Worm (Caenorhabditis elegans) whole organism, L4 larva: ENCODE measurements around the gene F38A5.6.

ENCODE experiments used
- F49E8.2 ChIP-seq: sonication (generic microtip); optimal IDR thresholded peaks from 2 replicates; lab custom pipeline; 2016; ENCODE audit warnings: missing compliant biosample characterization, mild to moderate bottlenecking, missing genetic modification characterization, borderline replicate concordance
- R02D3.7 ChIP-seq: fragments of 150-350 bp; sonication (generic microtip); optimal IDR thresholded peaks from 3 replicates; lab custom pipeline; 2014; ENCODE audit warnings: missing biosample characterization, missing genetic modification characterization
- T26A8.4 ChIP-seq: fragments of 200-800 bp; sonication (Bioruptor generic); IDR thresholded peaks from 2 replicates; pipeline ENCODE4 v1.3.6; 2022; ENCODE audit warnings: missing genetic modification characterization, missing compliant biosample characterization
- Y75B8A.6 ChIP-seq: fragments of 200-800 bp; sonication (Bioruptor generic); IDR thresholded peaks from 2 replicates; pipeline ENCODE4 v1.3.6; 2022; ENCODE audit warnings: missing genetic modification reagents, missing genetic modification characterization, missing compliant biosample characterization
- ZK337.2 ChIP-seq: fragments of 200-800 bp; sonication (Bioruptor generic); IDR thresholded peaks from 2 replicates; pipeline ENCODE4 v1.3.6; 2022; ENCODE audit warnings: missing genetic modification reagents, missing genetic modification characterization, missing compliant biosample characterization
- ZK546.5 ChIP-seq, 2 experiments: sonication (generic microtip); optimal IDR thresholded peaks; 2 replicates each; lab custom pipeline; 2017; ENCODE audit warnings: missing biosample characterization in 2 of 2, missing genetic modification characterization in 2 of 2
- aha-1 ChIP-seq: fragments of 150-350 bp; peaks from one replicate; lab custom pipeline; 2014; ENCODE audit warnings: missing biosample characterization, missing genetic modification characterization
- aly-2 ChIP-seq: sonication (generic microtip); optimal IDR thresholded peaks from 2 replicates; lab custom pipeline; 2018; ENCODE audit warnings: missing biosample characterization, missing genetic modification characterization
- arid-1 ChIP-seq: fragments of 200-800 bp; sonication (Bioruptor generic); conservative IDR thresholded peaks from 2 replicates; pipeline ENCODE4 v1.3.6; 2022; ENCODE audit warnings: missing genetic modification reagents, missing genetic modification characterization, missing compliant biosample characterization
- ceh-32 ChIP-seq: sonication (generic microtip); optimal IDR thresholded peaks from 2 replicates; lab custom pipeline; 2016; ENCODE audit warnings: mild to moderate bottlenecking, missing genetic modification characterization, missing compliant biosample characterization; ENCODE audit not compliant: poor library complexity
- ces-1 ChIP-seq: fragments of 150-350 bp; sonication (generic microtip); optimal IDR thresholded peaks from 4 replicates; lab custom pipeline; 2014; ENCODE audit warnings: missing biosample characterization, missing genetic modification reagents, missing genetic modification characterization
- ctbp-1 ChIP-seq: fragments of 200-800 bp; sonication (Bioruptor generic); IDR thresholded peaks from 2 replicates; pipeline ENCODE4 v1.3.6; 2022; ENCODE audit warnings: missing genetic modification reagents, missing genetic modification characterization, missing compliant biosample characterization
- daf-16 ChIP-seq, 3 experiments: sonication (generic microtip); optimal IDR thresholded peaks; 2 replicates each; lab custom pipeline; 2016 to 2017; ENCODE audit warnings: missing genetic modification characterization in 3 of 3, missing genetic modification reagents in 3 of 3, mild to moderate bottlenecking in 2 of 3, missing compliant biosample characterization in 2 of 3, missing biosample characterization in 1 of 3, moderate library complexity in 1 of 3
- daf-19 ChIP-seq: fragments of 200-800 bp; sonication (Bioruptor generic); conservative IDR thresholded peaks from 2 replicates; pipeline ENCODE4 v1.3.6; 2022; ENCODE audit warnings: missing genetic modification characterization, missing compliant biosample characterization
- dmd-6 ChIP-seq: fragments of 200-800 bp; sonication (Bioruptor generic); IDR thresholded peaks from 2 replicates; pipeline ENCODE4 v1.3.6; 2022; ENCODE audit warnings: missing genetic modification reagents, missing genetic modification characterization, missing compliant biosample characterization
- dpl-1 ChIP-seq: fragments of 150-350 bp; optimal IDR thresholded peaks from 2 replicates; lab custom pipeline; 2014; ENCODE audit warnings: missing biosample characterization, missing genetic modification reagents, missing genetic modification characterization
- duxl-1 ChIP-seq: sonication (generic microtip); optimal IDR thresholded peaks from 2 replicates; lab custom pipeline; 2016; ENCODE audit warnings: mild to moderate bottlenecking, missing genetic modification characterization, moderate library complexity, missing compliant biosample characterization; ENCODE audit not compliant: poor library complexity
- dve-1 ChIP-seq: sonication (generic microtip); optimal IDR thresholded peaks from 2 replicates; lab custom pipeline; 2017; ENCODE audit warnings: antibody characterized with exemption, mild to moderate bottlenecking, missing genetic modification characterization, missing compliant biosample characterization; ENCODE audit not compliant: insufficient read depth
- egl-27 ChIP-seq: sonication (generic microtip); optimal IDR thresholded peaks from 3 replicates; lab custom pipeline; 2017; ENCODE audit warnings: missing biosample characterization, missing genetic modification reagents, missing genetic modification characterization
- hlh-30 ChIP-seq: sonication (generic microtip); optimal IDR thresholded peaks from 2 replicates; lab custom pipeline; 2017; ENCODE audit warnings: antibody characterized with exemption, mild to moderate bottlenecking, missing genetic modification characterization, missing compliant biosample characterization; ENCODE audit not compliant: insufficient read depth
- jun-1 ChIP-seq: fragments of 150-350 bp; optimal IDR thresholded peaks from 2 replicates; lab custom pipeline; 2014; ENCODE audit warnings: missing biosample characterization, missing genetic modification reagents, missing genetic modification characterization
- lim-7 ChIP-seq: fragments of 200-800 bp; sonication (Bioruptor generic); IDR thresholded peaks from 2 replicates; pipeline ENCODE4 v1.3.6; 2022; ENCODE audit warnings: missing genetic modification characterization, missing compliant biosample characterization
- lin-15B ChIP-seq: fragments of 150-350 bp; sonication (generic microtip); optimal IDR thresholded peaks from 3 replicates; lab custom pipeline; 2014; ENCODE audit warnings: missing biosample characterization, missing genetic modification characterization
- lin-29 ChIP-seq: fragments of 200-800 bp; sonication (Bioruptor generic); IDR thresholded peaks from 2 replicates; pipeline ENCODE4 v1.3.6; 2022; ENCODE audit warnings: missing genetic modification reagents, missing genetic modification characterization, missing compliant biosample characterization
- lin-39 ChIP-seq: fragments of 150-350 bp; optimal IDR thresholded peaks from 2 replicates; lab custom pipeline; 2014; ENCODE audit warnings: missing biosample characterization, missing genetic modification reagents, missing genetic modification characterization
- lir-3 ChIP-seq: sonication (generic microtip); optimal IDR thresholded peaks from 2 replicates; lab custom pipeline; 2016; ENCODE audit warnings: mild to moderate bottlenecking, missing genetic modification characterization, missing compliant biosample characterization
- lsy-2 ChIP-seq, 2 experiments: fragments of 150-350 bp in 1 of 2; sonication (generic microtip) in 1 of 2; optimal IDR thresholded peaks; 2 replicates each; lab custom pipeline; 2014 to 2017; ENCODE audit warnings: missing biosample characterization in 2 of 2, missing genetic modification characterization in 2 of 2
- madf-5 ChIP-seq, 2 experiments: fragments of 200-800 bp; sonication (Bioruptor generic); IDR thresholded peaks; 2 replicates each; pipeline ENCODE4 v1.3.6; 2022; ENCODE audit warnings: missing compliant biosample characterization in 2 of 2, missing genetic modification characterization in 2 of 2
- madf-9 ChIP-seq: fragments of 200-800 bp; sonication (Bioruptor generic); conservative IDR thresholded peaks from 2 replicates; pipeline ENCODE4 v1.3.6; 2022; ENCODE audit warnings: missing genetic modification reagents, missing genetic modification characterization, missing compliant biosample characterization
- mdl-1 ChIP-seq, 2 experiments: fragments of 150-350 bp in 1 of 2; sonication (generic microtip) in 1 of 2; optimal IDR thresholded peaks; 2 replicates each; lab custom pipeline; 2014 to 2017; ENCODE audit warnings: missing biosample characterization in 2 of 2, missing genetic modification characterization in 2 of 2
- mep-1 ChIP-seq: fragments of 150-350 bp; sonication (generic microtip); optimal IDR thresholded peaks from 3 replicates; lab custom pipeline; 2014; ENCODE audit warnings: missing biosample characterization, missing genetic modification characterization
- mxl-3 ChIP-seq: fragments of 200-800 bp; sonication (Bioruptor generic); optimal IDR thresholded peaks from 2 replicates; lab custom pipeline; 2018; ENCODE audit warnings: mild to moderate bottlenecking, missing genetic modification characterization, missing compliant biosample characterization
- nhr-28 ChIP-seq: fragments of 150-350 bp; optimal IDR thresholded peaks from 2 replicates; lab custom pipeline; 2014; ENCODE audit warnings: missing biosample characterization, missing genetic modification characterization
- nhr-42 ChIP-seq: fragments of 200-800 bp; sonication (Bioruptor generic); IDR thresholded peaks from 2 replicates; pipeline ENCODE4 v1.3.6; 2022; ENCODE audit warnings: missing genetic modification characterization, missing compliant biosample characterization
- nhr-76 ChIP-seq: fragments of 150-350 bp; optimal IDR thresholded peaks from 2 replicates; lab custom pipeline; 2014; ENCODE audit warnings: missing biosample characterization, missing genetic modification characterization
- php-3 ChIP-seq: fragments of 200-800 bp; sonication (Bioruptor generic); IDR thresholded peaks from 2 replicates; pipeline ENCODE4 v1.3.6; 2022; ENCODE audit warnings: missing genetic modification reagents, missing genetic modification characterization, missing compliant biosample characterization
- pqm-1 ChIP-seq: sonication (generic microtip); optimal IDR thresholded peaks from 2 replicates; lab custom pipeline; 2017; ENCODE audit warnings: missing biosample characterization, missing genetic modification characterization
- set-16 ChIP-seq: fragments of 200-800 bp; sonication (Bioruptor generic); IDR thresholded peaks from 2 replicates; pipeline ENCODE4 v1.3.6; 2022; ENCODE audit warnings: missing genetic modification reagents, missing genetic modification characterization, missing compliant biosample characterization
- skn-1 ChIP-seq: fragments of 150-350 bp; optimal IDR thresholded peaks from 2 replicates; lab custom pipeline; 2014; ENCODE audit warnings: missing biosample characterization, missing genetic modification characterization
- spr-1 ChIP-seq: sonication (generic microtip); optimal IDR thresholded peaks from 2 replicates; lab custom pipeline; 2016; ENCODE audit warnings: mild to moderate bottlenecking, missing genetic modification characterization, missing compliant biosample characterization
- spr-3 ChIP-seq: fragments of 200-800 bp; sonication (Bioruptor generic); optimal IDR thresholded peaks from 2 replicates; lab custom pipeline; 2018; ENCODE audit warnings: mild to moderate bottlenecking, missing genetic modification characterization, missing compliant biosample characterization
- unc-130 ChIP-seq: sonication (generic microtip); optimal IDR thresholded peaks from 2 replicates; lab custom pipeline; 2016; ENCODE audit warnings: missing genetic modification reagents, missing genetic modification characterization, missing compliant biosample characterization
- unc-39 ChIP-seq: sonication (generic microtip); optimal IDR thresholded peaks from 2 replicates; lab custom pipeline; 2017; ENCODE audit warnings: missing biosample characterization, missing genetic modification characterization
- unc-62 ChIP-seq, 3 experiments: fragments of 150-350 bp in 1 of 3; sonication (generic microtip); optimal IDR thresholded peaks in 2 of 3; peaks in 1 of 3; 1 replicate in 1 of 3; 2 replicates in 2 of 3; lab custom pipeline; 2014 to 2017; ENCODE audit warnings: missing biosample characterization in 3 of 3, missing genetic modification characterization in 3 of 3, missing genetic modification reagents in 3 of 3, missing genotype in 1 of 3
- vab-7 ChIP-seq: fragments of 200-800 bp; sonication (Bioruptor generic); IDR thresholded peaks from 2 replicates; pipeline ENCODE4 v1.3.6; 2022; ENCODE audit warnings: missing genetic modification reagents, missing genetic modification characterization, missing compliant biosample characterization
- ztf-7 ChIP-seq: fragments of 150-350 bp; optimal IDR thresholded peaks from 2 replicates; lab custom pipeline; 2014; ENCODE audit warnings: missing biosample characterization, missing genetic modification characterization

Gene F38A5.6

DNA sequence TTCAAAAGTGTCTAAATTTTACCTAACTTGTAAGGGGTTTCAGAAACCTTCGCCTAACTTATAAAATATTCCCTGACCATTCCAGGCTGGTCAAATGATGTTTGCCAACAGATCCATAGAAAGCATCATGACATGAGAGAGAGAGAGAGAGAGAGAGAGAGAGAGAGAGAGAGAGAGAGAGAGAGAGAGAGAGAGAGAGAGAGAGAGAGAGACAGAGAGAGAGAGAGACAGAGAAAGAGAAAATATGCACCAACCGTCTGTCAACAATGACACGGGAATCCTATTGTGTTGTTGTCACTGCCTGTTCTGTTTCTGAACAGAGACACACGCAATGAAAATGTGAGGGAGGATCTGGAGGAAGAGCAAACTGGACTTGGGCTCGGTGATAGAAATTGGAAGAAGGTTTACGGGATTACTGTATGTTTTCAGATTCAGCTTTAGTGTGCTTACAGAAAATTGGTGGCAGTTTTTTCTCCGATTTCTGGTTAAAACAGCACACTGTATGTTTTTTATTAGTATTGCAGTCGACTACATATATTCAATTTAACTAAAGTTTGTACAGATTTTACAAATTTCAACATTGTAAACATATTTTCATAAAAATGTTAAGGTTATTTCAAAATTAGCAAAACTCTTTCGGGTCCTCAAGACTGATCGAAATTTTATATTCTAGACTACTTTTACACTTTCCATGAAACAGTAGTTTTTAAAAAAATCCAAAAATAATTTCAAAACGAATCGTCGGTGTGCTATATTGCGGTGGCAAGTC lies 21.1 kb downstream of the F38A5.6 start (continued):
- TF ChIP-seq R02D3.7 (tag; lab: Kevin White, UChicago) (no peak), lin-39 (no peak), hlh-30 (tag; lab: Kevin White, UChicago) (peak; percentile 46), spr-1 (tag; lab: Kevin White, UChicago) (no peak), F49E8.2 (tag; lab: Kevin White, UChicago) (no peak), Y75B8A.6 (GFP tag; lab: Robert Waterston, UW) (no peak), aha-1 (tag; lab: Kevin White, UChicago) (peak; percentile 69), duxl-1 (no peak), dmd-6 (GFP tag; lab: Robert Waterston, UW) (no peak), madf-9 (no peak; the same call in 1 of the 2 replicates), unc-39 (no peak), madf-5 (GFP tag; IDR thresholded peaks at IDR 0.05; lab: Robert Waterston, UW) (no peak), mep-1 (peak; percentile 42), set-16 (GFP tag; lab: Robert Waterston, UW) (peak; percentile 73; the same call in 1 of the 2 replicates), lin-29 (GFP tag; lab: Robert Waterston, UW) (no peak), T26A8.4 (GFP tag; lab: Robert Waterston, UW) (0 out of 2 replicates have a peak, but pooled peaks have one; percentile 42)
- TF ChIP-seq, all 104 proteins: peak for 12

ce11 chrIV:6574343-6574742 lies 22.9 kb downstream of the F38A5.6 start:
- TF ChIP-seq unc-39 (no peak), lim-7 (GFP tag; lab: Robert Waterston, UW) (no peak), lir-3 (tag; lab: Kevin White, UChicago) (no peak), ZK337.2 (GFP tag; lab: Robert Waterston, UW) (no peak), daf-19 (GFP tag; lab: Robert Waterston, UW) (0 out of 2 replicates have a peak, but pooled peaks have one; percentile 35), unc-130 (GFP tag; lab: Kevin White, UChicago) (no peak), ztf-7 (tag; lab: Kevin White, UChicago) (no peak), nhr-42 (GFP tag; lab: Robert Waterston, UW) (no peak), lsy-2 (tag; optimal IDR thresholded peaks at IDR 0.05; lab: Kevin White, UChicago) (peak in 1 of 2 experiments; percentile 13), ctbp-1 (GFP tag; lab: Robert Waterston, UW) (no peak), unc-62 (GFP tag; optimal IDR thresholded peaks at IDR 0.05 in 1 of 2; lab: Kevin White, UChicago) (peak in 1 of 2 experiments; percentile 29), unc-62 (tag; optimal IDR thresholded peaks at IDR 0.05; lab: Kevin White, UChicago) (no peak), ceh-32 (no peak), pqm-1 (peak; percentile 63), aha-1 (tag; lab: Kevin White, UChicago) (peak; percentile 63), dve-1 (tag; lab: Kevin White, UChicago) (peak; percentile 67), ZK546.5 (tag; optimal IDR thresholded peaks at IDR 0.05; lab: Kevin White, UChicago) (no peak), spr-3 (GFP tag; lab: Kevin White, UChicago) (no peak), jun-1 (no peak), madf-5 (GFP tag; IDR thresholded peaks at IDR 0.05; lab: Robert Waterston, UW) (no peak), nhr-76 (no peak), php-3 (GFP tag; lab: Robert Waterston, UW) (0 out of 2 replicates have a peak, but pooled peaks have one; percentile 22), spr-1 (tag; lab: Kevin White, UChicago) (no peak), aly-2 (tag; lab: Kevin White, UChicago) (no peak), mep-1 (peak; percentile 34), Y75B8A.6 (GFP tag; lab: Robert Waterston, UW) (no peak), mdl-1 (tag; optimal IDR thresholded peaks at IDR 0.05; lab: Kevin White, UChicago) (no peak), ces-1 (GFP tag; lab: Kevin White, UChicago) (no peak), arid-1 (GFP tag; lab: Robert Waterston, UW) (no peak), lin-15B (tag; lab: Kevin White, UChicago) (no peak), nhr-28 (tag; lab: Kevin White, UChicago) (peak; percentile 66), mxl-3 (GFP tag; lab: Kevin White, UChicago) (peak; percentile 36), egl-27 (tag; lab: Kevin White, UChicago) (no peak), skn-1 (tag; lab: Kevin White, UChicago) (no peak), daf-16 (GFP tag; optimal IDR thresholded peaks at IDR 0.05; lab: Kevin White, UChicago) (no peak), daf-16 (tag; optimal IDR thresholded peaks at IDR 0.05; lab: Kevin White, UChicago) (peak; percentile 53), vab-7 (no peak), dmd-6 (GFP tag; lab: Robert Waterston, UW) (peak; percentile 67), dpl-1 (GFP tag; lab: Kevin White, UChicago) (no peak)
